Fruit fly (Drosophila melanogaster): ENCODE data around the gene CG31680.

DNA sequence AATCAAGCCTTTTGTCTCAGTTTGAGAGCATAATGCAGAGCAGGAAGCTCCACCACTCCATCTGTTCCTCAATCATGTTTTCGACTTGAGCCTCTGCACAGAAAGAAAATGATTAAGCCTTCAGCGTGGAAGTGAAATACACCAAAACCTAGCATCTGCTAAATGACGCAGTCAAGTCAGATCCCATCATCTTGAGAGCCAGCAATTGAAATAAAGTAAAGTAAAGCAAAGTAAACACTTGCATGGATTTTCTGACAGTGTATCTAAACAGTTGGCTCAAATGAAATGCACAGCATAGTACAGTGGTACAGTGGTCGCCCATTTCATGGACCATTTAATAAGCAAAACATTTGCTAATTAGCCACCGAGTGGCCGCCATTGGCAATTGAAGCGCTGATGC is 42.2 kb upstream of the CG31680 start:
- TF ChIP-seq CG8478 (optimal IDR thresholded peaks at IDR 0.05) (no peak), CTCF (optimal IDR thresholded peaks at IDR 0.05) (no peak)

All from S2 (cell line).